Worm (Caenorhabditis elegans): ENCODE data around the gene daf-28.

ce11 chrV:19827481-19827880, 12.5 kb downstream of the daf-28 start:
- no peak for TF ChIP-seq klf-2 (GFP tag; conservative IDR thresholded peaks at IDR 0.05)
- TF ChIP-seq ref-1 (GFP tag; conservative IDR thresholded peaks at IDR 0.05): no peak
- TF ChIP-seq flt-1 (GFP tag; IDR thresholded peaks at IDR 0.05): no peak
- TF ChIP-seq T22C8.4 (GFP tag; IDR thresholded peaks at IDR 0.05): no peak

Data from whole organism, midembryonic.